Worm (Caenorhabditis elegans) whole organism, L2 larva: ENCODE results near the gene atf-7.

Source experiments
- C34F6.9 ChIP-seq: fragments of 150-350 bp; optimal IDR thresholded peaks from 2 replicates; lab custom pipeline; 2014; ENCODE audit warnings: missing biosample characterization, missing genetic modification characterization
- F13H6.1 ChIP-seq: sonication (generic microtip); optimal IDR thresholded peaks from 2 replicates; lab custom pipeline; 2016; ENCODE audit warnings: missing genetic modification characterization, missing compliant biosample characterization
- R02D3.7 ChIP-seq: fragments of 150-350 bp; optimal IDR thresholded peaks from 2 replicates; lab custom pipeline; 2014; ENCODE audit warnings: missing biosample characterization, missing genetic modification characterization
- ZK546.5 ChIP-seq: sonication (generic microtip); optimal IDR thresholded peaks from 2 replicates; lab custom pipeline; 2017; ENCODE audit warnings: missing biosample characterization, missing genetic modification characterization
- alr-1 ChIP-seq: fragments of 150-350 bp; optimal IDR thresholded peaks from 2 replicates; lab custom pipeline; 2014; ENCODE audit warnings: missing biosample characterization, missing genetic modification characterization
- blmp-1 ChIP-seq: sonication (generic microtip); optimal IDR thresholded peaks from 2 replicates; lab custom pipeline; 2017; ENCODE audit warnings: missing genetic modification characterization, mild to moderate bottlenecking, missing compliant biosample characterization, antibody characterized with exemption, moderate library complexity; ENCODE audit not compliant: insufficient read depth
- ceh-16 ChIP-seq: fragments of 150-350 bp; optimal IDR thresholded peaks from 2 replicates; lab custom pipeline; 2014; ENCODE audit warnings: missing biosample characterization, missing genetic modification characterization
- ceh-82 ChIP-seq: fragments of 150-350 bp; optimal IDR thresholded peaks from 2 replicates; lab custom pipeline; 2014; ENCODE audit warnings: missing biosample characterization, missing genetic modification characterization
- crh-2 ChIP-seq: sonication (generic microtip); optimal IDR thresholded peaks from 2 replicates; lab custom pipeline; 2017; ENCODE audit warnings: missing biosample characterization, missing genetic modification characterization
- elt-1 ChIP-seq: fragments of 150-350 bp; optimal IDR thresholded peaks from 2 replicates; lab custom pipeline; 2014; ENCODE audit warnings: missing biosample characterization, missing genetic modification characterization
- fos-1 ChIP-seq: fragments of 150-350 bp; optimal IDR thresholded peaks from 2 replicates; lab custom pipeline; 2014; ENCODE audit warnings: missing biosample characterization, missing genetic modification characterization
- gmeb-1 ChIP-seq: fragments of 150-350 bp; optimal IDR thresholded peaks from 2 replicates; lab custom pipeline; 2014; ENCODE audit warnings: missing biosample characterization, missing genetic modification characterization
- lin-11 ChIP-seq: fragments of 150-350 bp; sonication (generic microtip); optimal IDR thresholded peaks from 2 replicates; lab custom pipeline; 2014; ENCODE audit warnings: missing biosample characterization, missing genetic modification characterization, inconsistent platforms, mixed read lengths
- lin-13 ChIP-seq: fragments of 150-350 bp; optimal IDR thresholded peaks from 2 replicates; lab custom pipeline; 2014; ENCODE audit warnings: missing biosample characterization, missing genetic modification reagents, missing genetic modification characterization
- lin-39 ChIP-seq: fragments of 150-350 bp; optimal IDR thresholded peaks from 2 replicates; lab custom pipeline; 2014; ENCODE audit warnings: missing biosample characterization, missing genetic modification reagents, missing genetic modification characterization
- lsy-2 ChIP-seq, 2 experiments: fragments of 150-350 bp in 1 of 2; sonication (generic microtip) in 1 of 2; optimal IDR thresholded peaks; 2 replicates each; lab custom pipeline; 2014 to 2017; ENCODE audit warnings: missing biosample characterization in 2 of 2, missing genetic modification characterization in 2 of 2
- mab-5 ChIP-seq: fragments of 150-350 bp; optimal IDR thresholded peaks from 2 replicates; lab custom pipeline; 2014; ENCODE audit warnings: missing biosample characterization, missing genetic modification characterization
- mbf-1 ChIP-seq: sonication (generic microtip); optimal IDR thresholded peaks from 2 replicates; lab custom pipeline; 2017; ENCODE audit warnings: missing biosample characterization, missing genetic modification characterization
- nhr-10 ChIP-seq: sonication (generic microtip); optimal IDR thresholded peaks from 2 replicates; lab custom pipeline; 2017; ENCODE audit warnings: missing biosample characterization, missing genetic modification characterization
- nhr-12 ChIP-seq: fragments of 150-350 bp; optimal IDR thresholded peaks from 2 replicates; lab custom pipeline; 2014; ENCODE audit warnings: missing biosample characterization, missing genetic modification characterization
- nhr-129 ChIP-seq: fragments of 150-350 bp; optimal IDR thresholded peaks from 2 replicates; lab custom pipeline; 2014; ENCODE audit warnings: missing biosample characterization, missing genetic modification characterization
- nhr-21 ChIP-seq: fragments of 150-350 bp; optimal IDR thresholded peaks from 2 replicates; lab custom pipeline; 2014; ENCODE audit warnings: missing biosample characterization, missing genetic modification characterization
- nhr-23 ChIP-seq: fragments of 150-350 bp; optimal IDR thresholded peaks from 2 replicates; lab custom pipeline; 2014; ENCODE audit warnings: missing biosample characterization, missing genetic modification reagents, missing genetic modification characterization
- nhr-25 ChIP-seq: fragments of 150-350 bp; sonication (generic microtip); optimal IDR thresholded peaks from 3 replicates; lab custom pipeline; 2014; ENCODE audit warnings: missing biosample characterization, missing genetic modification characterization
- nhr-77 ChIP-seq: fragments of 150-350 bp; optimal IDR thresholded peaks from 2 replicates; lab custom pipeline; 2014; ENCODE audit warnings: missing biosample characterization, missing genetic modification characterization
- peb-1 ChIP-seq: fragments of 150-350 bp; optimal IDR thresholded peaks from 2 replicates; lab custom pipeline; 2014; ENCODE audit warnings: missing biosample characterization, missing genetic modification characterization
- sem-4 ChIP-seq: fragments of 150-350 bp; optimal IDR thresholded peaks from 2 replicates; lab custom pipeline; 2014; ENCODE audit warnings: missing biosample characterization, missing genetic modification reagents, missing genetic modification characterization
- skn-1 ChIP-seq: sonication (generic microtip); optimal IDR thresholded peaks from 2 replicates; lab custom pipeline; 2017; ENCODE audit warnings: missing biosample characterization, missing genetic modification characterization
- sma-3 ChIP-seq: sonication (generic microtip); optimal IDR thresholded peaks from 2 replicates; lab custom pipeline; 2016; ENCODE audit warnings: missing genetic modification reagents, missing genetic modification characterization, missing compliant biosample characterization
- sma-9 ChIP-seq, 2 experiments: fragments of 150-350 bp in 1 of 2; sonication (generic microtip) in 1 of 2; optimal IDR thresholded peaks; 2 replicates each; lab custom pipeline; 2014 to 2016; ENCODE audit warnings: missing genetic modification characterization in 2 of 2, mild to moderate bottlenecking in 1 of 2, missing biosample characterization in 1 of 2, missing compliant biosample characterization in 1 of 2, missing genetic modification reagents in 1 of 2, moderate library complexity in 1 of 2
- snpc-4 ChIP-seq: fragments of 150-350 bp; optimal IDR thresholded peaks from 2 replicates; lab custom pipeline; 2014; ENCODE audit warnings: missing biosample characterization, missing genetic modification characterization
- unc-55 ChIP-seq: fragments of 150-350 bp; sonication (generic microtip); optimal IDR thresholded peaks from 3 replicates; lab custom pipeline; 2014; ENCODE audit warnings: missing biosample characterization, missing genetic modification reagents, missing genetic modification characterization
- zag-1 ChIP-seq: fragments of 150-350 bp; optimal IDR thresholded peaks from 2 replicates; lab custom pipeline; 2014; ENCODE audit warnings: missing biosample characterization, missing genetic modification characterization
- ztf-1 ChIP-seq: fragments of 200-800 bp; sonication (Bioruptor generic); conservative IDR thresholded peaks from 2 replicates; pipeline ENCODE4 v1.3.6; 2022; ENCODE audit warnings: missing genetic modification characterization, missing compliant biosample characterization
- ztf-11 ChIP-seq: sonication (generic microtip); optimal IDR thresholded peaks from 2 replicates; lab custom pipeline; 2017; ENCODE audit warnings: missing biosample characterization, missing genetic modification characterization
- ztf-4 ChIP-seq: fragments of 150-350 bp; optimal IDR thresholded peaks from 2 replicates; lab custom pipeline; 2014; ENCODE audit warnings: missing biosample characterization, missing genetic modification characterization

atf-7 gene

ce11 chrIII:4498938-4499337, at the start of gene atf-7, which contains the start of gene C07G2.5:
Gene atf-7 (minus strand): TSS chrIII:4499045.
Gene C07G2.5 (minus strand): TSS chrIII:4499038.
- TF ChIP-seq ztf-1 (GFP tag; lab: Robert Waterston, UW) (no peak), nhr-129 (no peak), elt-1 (tag; lab: Kevin White, UChicago) (no peak), alr-1 (tag; lab: Kevin White, UChicago) (no peak), nhr-21 (tag; lab: Kevin White, UChicago) (no peak)

ce11 chrIII:4544959-4545358, 46.1 kb upstream of the atf-7 start, which contains the start of gene M88.3:
Gene M88.3 (minus strand): TSS chrIII:4545059.
- TF ChIP-seq unc-55 (no peak), mbf-1 (tag; lab: Kevin White, UChicago) (no peak), skn-1 (no peak), F13H6.1 (tag; lab: Kevin White, UChicago) (no peak), nhr-23 (no peak), blmp-1 (tag; lab: Kevin White, UChicago) (no peak), lsy-2 (tag; optimal IDR thresholded peaks at IDR 0.05; lab: Kevin White, UChicago) (no peak), lin-13 (GFP tag; lab: Kevin White, UChicago) (no peak), crh-2 (no peak)

ce11 chrIII:4542362-4542931, 43.6 kb upstream of the atf-7 start, which contains the start of the genes mrps-34 and cisd-3.1:
Gene mrps-34 (minus strand): TSS chrIII:4542452.
Gene cisd-3.1 (plus strand): TSS chrIII:4542881.
- TF ChIP-seq ceh-16 (tag; lab: Kevin White, UChicago) = no peak
- peak; percentile 42 for TF ChIP-seq gmeb-1 (tag; lab: Kevin White, UChicago)
- TF ChIP-seq snpc-4 (tag; lab: Kevin White, UChicago) = no peak
- peak; percentile 4 for TF ChIP-seq crh-2
- no peak for TF ChIP-seq sma-9 (GFP tag; optimal IDR thresholded peaks at IDR 0.05; lab: Kevin White, UChicago)
- no peak for TF ChIP-seq sma-9 (tag; optimal IDR thresholded peaks at IDR 0.05; lab: Kevin White, UChicago)
- no peak for TF ChIP-seq nhr-129
- no peak for TF ChIP-seq lin-39
- TF ChIP-seq fos-1 (tag; lab: Kevin White, UChicago) = no peak
- TF ChIP-seq sma-3 (GFP tag; lab: Kevin White, UChicago) = no peak
- peak; percentile 41 for TF ChIP-seq unc-55
- TF ChIP-seq lsy-2 (tag; optimal IDR thresholded peaks at IDR 0.05; lab: Kevin White, UChicago) = peak in 1 of 2 experiments; percentile 18
- TF ChIP-seq zag-1 = no peak
- TF ChIP-seq F13H6.1 (tag; lab: Kevin White, UChicago) = peak; percentile 4

- TF ChIP-seq sma-9 (GFP tag; optimal IDR thresholded peaks at IDR 0.05; lab: Kevin White, UChicago) (peak; percentile 40), sma-9 (tag; optimal IDR thresholded peaks at IDR 0.05; lab: Kevin White, UChicago) (no peak), nhr-129 (peak; percentile 38), mab-5 (tag; lab: Kevin White, UChicago) (no peak), crh-2 (peak; percentile 58), fos-1 (tag; lab: Kevin White, UChicago) (peak; percentile 70)
These were observed 41.8 kb upstream of the atf-7 start, which contains the start of gene ugt-62 for ce11 chrIII:4540604-4541003. Gene ugt-62 (minus strand): TSS chrIII:4540623.

- TF ChIP-seq gmeb-1 (tag; lab: Kevin White, UChicago) (no peak), zag-1 (no peak), C34F6.9 (tag; lab: Kevin White, UChicago) (no peak), lin-11 (tag; lab: Kevin White, UChicago) (no peak), nhr-23 (no peak), ztf-4 (no peak), sma-9 (GFP tag; optimal IDR thresholded peaks at IDR 0.05; lab: Kevin White, UChicago) (no peak), sma-9 (tag; optimal IDR thresholded peaks at IDR 0.05; lab: Kevin White, UChicago) (no peak), nhr-77 (tag; lab: Kevin White, UChicago) (no peak), fos-1 (tag; lab: Kevin White, UChicago) (no peak), elt-1 (tag; lab: Kevin White, UChicago) (no peak)
These were observed 32.1 kb upstream of the atf-7 start for ce11 chrIII:4530968-4531367.

ce11 chrIII:4525998-4526397, 27.2 kb upstream of the atf-7 start:
- no peak for TF ChIP-seq R02D3.7 (tag; lab: Kevin White, UChicago)

ce11 chrIII:4524071-4524470, 25.2 kb upstream of the atf-7 start:
- TF ChIP-seq sma-9 (GFP tag; optimal IDR thresholded peaks at IDR 0.05; lab: Kevin White, UChicago) = no peak
- TF ChIP-seq sma-9 (tag; optimal IDR thresholded peaks at IDR 0.05; lab: Kevin White, UChicago) = no peak
- no peak for TF ChIP-seq C34F6.9 (tag; lab: Kevin White, UChicago)
- TF ChIP-seq nhr-12 = no peak
- no peak for TF ChIP-seq F13H6.1 (tag; lab: Kevin White, UChicago)
- TF ChIP-seq peb-1 (tag; lab: Kevin White, UChicago) = no peak
- no peak for TF ChIP-seq ztf-11 (tag; lab: Kevin White, UChicago)
- TF ChIP-seq unc-55 = no peak
- no peak for TF ChIP-seq ceh-16 (tag; lab: Kevin White, UChicago)
- no peak for TF ChIP-seq ZK546.5
- no peak for TF ChIP-seq sem-4 (tag; lab: Kevin White, UChicago)
- no peak for TF ChIP-seq nhr-23
- no peak for TF ChIP-seq snpc-4 (tag; lab: Kevin White, UChicago)
- TF ChIP-seq nhr-77 (tag; lab: Kevin White, UChicago) = no peak
- TF ChIP-seq nhr-10 = no peak
- TF ChIP-seq nhr-25 (tag; lab: Kevin White, UChicago) = no peak
- no peak for TF ChIP-seq lin-11 (tag; lab: Kevin White, UChicago)
- no peak for TF ChIP-seq ceh-82 (tag; lab: Kevin White, UChicago)
